Fruit fly (Drosophila melanogaster) whole organism, adult: ENCODE data around the gene CG4022.

Experiments
- CG12768 ChIP-seq: fragments of 200-800 bp; sonication (Bioruptor generic); optimal IDR thresholded peaks from 2 replicates; lab custom pipeline; 2017; ENCODE audit warnings: missing biosample characterization, missing genetic modification characterization, mild to moderate bottlenecking, moderate library complexity, missing genetic modification reagents
- CG14711 ChIP-seq: fragments of 200-800 bp; sonication (Bioruptor generic); optimal IDR thresholded peaks from 2 replicates; lab custom pipeline; 2018; ENCODE audit warnings: missing biosample characterization, mild to moderate bottlenecking, missing genetic modification characterization, moderate library complexity
- CG1620 ChIP-seq: fragments of 200-800 bp; sonication (Bioruptor generic); optimal IDR thresholded peaks from 2 replicates; lab custom pipeline; 2016; ENCODE audit warnings: missing biosample characterization, missing genetic modification characterization
- CG7101 ChIP-seq: fragments of 200-800 bp; sonication (Bioruptor generic); optimal IDR thresholded peaks from 2 replicates; lab custom pipeline; 2018; ENCODE audit warnings: missing biosample characterization, mild to moderate bottlenecking, missing genetic modification characterization, moderate library complexity
- Hr96 ChIP-seq: fragments of 200-800 bp; sonication (Bioruptor generic); optimal IDR thresholded peaks from 2 replicates; lab custom pipeline; 2016; ENCODE audit warnings: missing biosample characterization, missing genetic modification characterization
- Mnt ChIP-seq: fragments of 200-800 bp; sonication (Bioruptor generic); optimal IDR thresholded peaks from 2 replicates; lab custom pipeline; 2016; ENCODE audit warnings: missing biosample characterization, mild to moderate bottlenecking, missing genetic modification characterization
- cic ChIP-seq: fragments of 200-800 bp; sonication (Bioruptor generic); optimal IDR thresholded peaks from 2 replicates; lab custom pipeline; 2017; ENCODE audit warnings: missing biosample characterization, mild to moderate bottlenecking, missing genetic modification characterization, moderate library complexity
- kay ChIP-seq: fragments of 200-800 bp; sonication (Bioruptor generic); peaks from one replicate; lab custom pipeline; 2016; ENCODE audit warnings: missing biosample characterization, missing genetic modification characterization, borderline replicate concordance
- ovo ChIP-seq: fragments of 200-800 bp; sonication (Bioruptor generic); optimal IDR thresholded peaks from 2 replicates; lab custom pipeline; 2016; ENCODE audit warnings: missing biosample characterization, missing genetic modification characterization
- pad ChIP-seq: fragments of 200-800 bp; sonication (Bioruptor generic); optimal IDR thresholded peaks from 3 replicates; lab custom pipeline; 2017; ENCODE audit warnings: missing biosample characterization, missing genetic modification characterization, mild to moderate bottlenecking, moderate library complexity, missing genetic modification reagents

DNA sequence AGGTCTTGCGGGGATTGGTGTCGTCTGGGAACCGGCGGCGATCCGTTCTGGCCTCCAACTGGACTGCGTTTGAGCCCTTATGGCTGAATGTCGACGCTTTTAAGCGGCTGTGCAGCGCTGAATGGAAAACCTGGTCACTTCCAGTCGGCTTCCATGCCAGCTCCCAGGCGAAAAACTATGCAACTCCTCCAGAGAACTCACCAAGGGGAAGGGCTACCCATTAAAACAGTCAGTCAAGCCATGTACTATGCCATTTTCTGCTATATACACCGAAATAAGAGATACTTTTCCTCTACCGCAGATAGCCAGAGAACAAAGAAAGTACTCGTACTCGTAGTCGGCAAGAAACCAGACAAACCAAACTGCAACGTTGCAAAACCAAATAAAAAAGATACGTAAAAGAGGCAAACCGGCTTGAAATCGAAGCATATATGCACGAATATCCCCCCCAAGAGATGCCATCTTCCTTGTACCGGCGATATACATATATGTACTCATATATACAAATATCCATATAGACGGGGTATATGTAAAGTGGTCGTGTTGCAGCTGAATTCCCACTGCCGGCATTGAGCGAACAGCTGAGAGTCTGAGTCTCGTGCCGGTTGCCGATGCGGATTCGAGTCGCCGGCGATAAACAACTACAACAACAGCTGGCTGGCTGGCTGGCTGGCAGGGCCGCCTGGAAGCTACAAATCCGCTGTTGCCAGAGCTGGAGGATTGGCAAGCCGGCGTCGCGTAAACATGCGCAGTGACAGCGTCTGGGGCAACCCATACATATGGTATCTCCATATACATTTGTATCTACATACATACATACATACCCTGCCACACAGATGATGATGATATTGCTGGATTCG lies 30.9 kb downstream of the CG4022 start, which contains the start of gene Hsp67Ba:
- TF ChIP-seq CG14711 (tag; lab: Kevin White, UChicago) (no peak), Mnt (GFP tag; lab: Kevin White, UChicago) (no peak), cic (no peak), ovo (GFP tag; lab: Kevin White, UChicago) (no peak), CG7101 (tag; lab: Kevin White, UChicago) (no peak), CG12768 (GFP tag; lab: Kevin White, UChicago) (no peak), CG1620 (GFP tag; lab: Kevin White, UChicago) (no peak), pad (GFP tag; lab: Kevin White, UChicago) (no peak), kay (GFP tag; lab: Kevin White, UChicago) (no peak), Hr96 (GFP tag; lab: Kevin White, UChicago) (no peak)
